Worm (Caenorhabditis elegans) whole organism, mixed stage, embryonic: Measurements from ENCODE around the gene sre-20.
A peak's percentile ranks its signal among the peaks of the same experiment; 100 is the strongest.

ENCODE experiments used
- bed-3 ChIP-seq: fragments of 200-800 bp; sonication (Bioruptor generic); optimal IDR thresholded peaks from 3 replicates; lab custom pipeline; 2018; ENCODE audit warnings: mild to moderate bottlenecking, missing genetic modification characterization, moderate library complexity, missing compliant biosample characterization
- blmp-1 ChIP-seq: fragments of 150-350 bp; optimal IDR thresholded peaks from 2 replicates; lab custom pipeline; 2014; ENCODE audit warnings: missing biosample characterization, missing genetic modification characterization
- ceh-39 ChIP-seq: fragments of 150-350 bp; optimal IDR thresholded peaks from 2 replicates; lab custom pipeline; 2014; ENCODE audit warnings: missing biosample characterization, missing genetic modification characterization
- ceh-43 ChIP-seq: fragments of 200-800 bp; sonication (Bioruptor generic); optimal IDR thresholded peaks from 2 replicates; lab custom pipeline; 2018; ENCODE audit warnings: mild to moderate bottlenecking, missing genetic modification characterization, moderate library complexity, missing compliant biosample characterization
- ceh-83 ChIP-seq: fragments of 200-800 bp; sonication (Bioruptor generic); optimal IDR thresholded peaks from 2 replicates; lab custom pipeline; 2018; ENCODE audit warnings: mild to moderate bottlenecking, missing genetic modification characterization, missing compliant biosample characterization
- ces-1 ChIP-seq: fragments of 150-350 bp; optimal IDR thresholded peaks from 2 replicates; lab custom pipeline; 2014; ENCODE audit warnings: missing biosample characterization, missing genetic modification reagents, missing genetic modification characterization
- cnd-1 ChIP-seq: fragments of 200-800 bp; sonication (Bioruptor generic); optimal IDR thresholded peaks from 2 replicates; lab custom pipeline; 2018; ENCODE audit warnings: mild to moderate bottlenecking, missing genetic modification characterization, missing compliant biosample characterization
- elt-1 ChIP-seq: sonication (generic microtip); optimal IDR thresholded peaks from 2 replicates; lab custom pipeline; 2017; ENCODE audit warnings: missing genetic modification characterization, mild to moderate bottlenecking, missing compliant biosample characterization, antibody characterized with exemption, moderate library complexity, borderline replicate concordance; ENCODE audit not compliant: insufficient read depth
- elt-3 ChIP-seq: fragments of 150-350 bp; optimal IDR thresholded peaks from 2 replicates; lab custom pipeline; 2014; ENCODE audit warnings: missing biosample characterization, missing genetic modification characterization
- flh-1 ChIP-seq: fragments of 200-800 bp; sonication (Bioruptor generic); optimal IDR thresholded peaks from 2 replicates; lab custom pipeline; 2018; ENCODE audit warnings: mild to moderate bottlenecking, missing genetic modification characterization, moderate library complexity, missing compliant biosample characterization
- ham-2 ChIP-seq: fragments of 200-800 bp; sonication (Bioruptor generic); optimal IDR thresholded peaks from 2 replicates; lab custom pipeline; 2018; ENCODE audit warnings: mild to moderate bottlenecking, missing genetic modification characterization, missing compliant biosample characterization
- hlh-1 ChIP-seq: fragments of 150-350 bp; optimal IDR thresholded peaks from 2 replicates; lab custom pipeline; 2014; ENCODE audit warnings: missing biosample characterization, missing genetic modification reagents, missing genetic modification characterization
- lin-13 ChIP-seq: fragments of 150-350 bp; optimal IDR thresholded peaks from 2 replicates; lab custom pipeline; 2014; ENCODE audit warnings: missing biosample characterization, missing genetic modification characterization
- lin-32 ChIP-seq: fragments of 200-800 bp; sonication (Bioruptor generic); optimal IDR thresholded peaks from 2 replicates; lab custom pipeline; 2018; ENCODE audit warnings: mild to moderate bottlenecking, missing genetic modification characterization, missing compliant biosample characterization
- lsy-2 ChIP-seq: fragments of 150-350 bp; optimal IDR thresholded peaks from 2 replicates; lab custom pipeline; 2014; ENCODE audit warnings: missing biosample characterization, missing genetic modification characterization
- mls-2 ChIP-seq: sonication (generic microtip); optimal IDR thresholded peaks from 2 replicates; lab custom pipeline; 2016; ENCODE audit warnings: mild to moderate bottlenecking, missing genetic modification characterization, moderate library complexity, missing compliant biosample characterization
- nhr-12 ChIP-seq: fragments of 150-350 bp; optimal IDR thresholded peaks from 2 replicates; lab custom pipeline; 2014; ENCODE audit warnings: missing biosample characterization, missing genetic modification characterization
- nhr-2 ChIP-seq: fragments of 150-350 bp; optimal IDR thresholded peaks from 2 replicates; lab custom pipeline; 2014; ENCODE audit warnings: missing biosample characterization, missing genetic modification characterization
- nhr-237 ChIP-seq: fragments of 150-350 bp; optimal IDR thresholded peaks from 2 replicates; lab custom pipeline; 2014; ENCODE audit warnings: missing biosample characterization, missing genetic modification characterization
- nhr-28 ChIP-seq: fragments of 150-350 bp; optimal IDR thresholded peaks from 2 replicates; lab custom pipeline; 2014; ENCODE audit warnings: missing biosample characterization, missing genetic modification characterization
- nhr-76 ChIP-seq: sonication (generic microtip); optimal IDR thresholded peaks from 2 replicates; lab custom pipeline; 2017; ENCODE audit warnings: missing biosample characterization, missing genetic modification characterization
- pha-4 ChIP-seq: fragments of 150-350 bp; optimal IDR thresholded peaks from 2 replicates; lab custom pipeline; 2018; ENCODE audit warnings: missing biosample characterization, missing genetic modification reagents, missing genetic modification characterization
- sem-2 ChIP-seq: fragments of 200-800 bp; sonication (Bioruptor generic); optimal IDR thresholded peaks from 2 replicates; lab custom pipeline; 2018; ENCODE audit warnings: mild to moderate bottlenecking, missing genetic modification characterization, missing compliant biosample characterization
- snpc-4 ChIP-seq: fragments of 150-350 bp; optimal IDR thresholded peaks from 2 replicates; lab custom pipeline; 2014; ENCODE audit warnings: missing biosample characterization, missing genetic modification characterization
- tbx-8 ChIP-seq: fragments of 200-800 bp; sonication (Bioruptor generic); optimal IDR thresholded peaks from 2 replicates; lab custom pipeline; 2018; ENCODE audit warnings: mild to moderate bottlenecking, missing genetic modification characterization, moderate library complexity, missing compliant biosample characterization
- unc-120 ChIP-seq: sonication (generic microtip); optimal IDR thresholded peaks from 2 replicates; lab custom pipeline; 2017; ENCODE audit warnings: missing genetic modification characterization, missing compliant biosample characterization; ENCODE audit not compliant: poor library complexity, severe bottlenecking
- unc-39 ChIP-seq: fragments of 150-350 bp; optimal IDR thresholded peaks from 2 replicates; lab custom pipeline; 2014; ENCODE audit warnings: missing biosample characterization, missing genetic modification characterization
- unc-62 ChIP-seq: fragments of 150-350 bp; optimal IDR thresholded peaks from 2 replicates; lab custom pipeline; 2014; ENCODE audit warnings: missing biosample characterization, missing genetic modification reagents, missing genetic modification characterization
- zip-8 ChIP-seq: fragments of 150-350 bp; optimal IDR thresholded peaks from 2 replicates; lab custom pipeline; 2014; ENCODE audit warnings: missing biosample characterization, missing genetic modification characterization
- ztf-11 ChIP-seq: fragments of 150-350 bp; optimal IDR thresholded peaks from 2 replicates; lab custom pipeline; 2014; ENCODE audit warnings: missing biosample characterization, missing genetic modification characterization

Gene sre-20

ce11 chrV:12754839-12755238 is 29.9 kb downstream of the sre-20 start, which contains the start of gene gpa-13:
gpa-13 (minus strand) TSS chrV:12754939.
- TF ChIP-seq ceh-43 (GFP tag; lab: Kevin White, UChicago): no peak
- no peak for TF ChIP-seq ham-2 (GFP tag; lab: Kevin White, UChicago)
- TF ChIP-seq nhr-12 (tag; lab: Kevin White, UChicago): no peak
- no peak for TF ChIP-seq unc-120
- no peak for TF ChIP-seq nhr-237
- TF ChIP-seq lin-13: no peak
- no peak for TF ChIP-seq ceh-39
- no peak for TF ChIP-seq pha-4 (tag; lab: Kevin White, UChicago)
- no peak for TF ChIP-seq unc-62 (GFP tag; lab: Kevin White, UChicago)
- TF ChIP-seq hlh-1 (tag; lab: Kevin White, UChicago): no peak
- TF ChIP-seq lin-32 (GFP tag; lab: Kevin White, UChicago): no peak
- no peak for TF ChIP-seq ces-1
- TF ChIP-seq lsy-2: no peak
- TF ChIP-seq, all 35 proteins: peak for 0

ce11 chrV:12752407-12752806 is 32.4 kb downstream of the sre-20 start, which contains the start of gene C15C8.8:
C15C8.8 (minus strand) TSS chrV:12752507.
- TF ChIP-seq snpc-4 (no peak), ztf-11 (tag; lab: Kevin White, UChicago) (no peak), blmp-1 (no peak), elt-3 (tag; lab: Kevin White, UChicago) (no peak), nhr-76 (no peak), nhr-28 (no peak), ceh-83 (GFP tag; lab: Kevin White, UChicago) (no peak), unc-39 (tag; lab: Kevin White, UChicago) (no peak), nhr-2 (tag; lab: Kevin White, UChicago) (no peak)
- TF ChIP-seq, all 35 proteins: peak for 0

- TF ChIP-seq ceh-43 (GFP tag; lab: Kevin White, UChicago) (no peak), ces-1 (no peak), ham-2 (GFP tag; lab: Kevin White, UChicago) (no peak), flh-1 (GFP tag; lab: Kevin White, UChicago) (no peak), tbx-8 (GFP tag; lab: Kevin White, UChicago) (no peak), snpc-4 (no peak), lin-32 (GFP tag; lab: Kevin White, UChicago) (no peak), mls-2 (no peak), nhr-28 (no peak), cnd-1 (no peak)
Measured at ce11 chrV:12751495-12752050, 33.2 kb downstream of the sre-20 start, which contains the start of gene C15C8.6. C15C8.6 (minus strand) TSS chrV:12751545.

- TF ChIP-seq ceh-43 (GFP tag; lab: Kevin White, UChicago): no peak
- no peak for TF ChIP-seq ceh-39
- TF ChIP-seq zip-8 (tag; lab: Kevin White, UChicago): no peak
- no peak for TF ChIP-seq nhr-28
- no peak for TF ChIP-seq nhr-12 (tag; lab: Kevin White, UChicago)
- no peak for TF ChIP-seq flh-1 (GFP tag; lab: Kevin White, UChicago)
- TF ChIP-seq nhr-2 (tag; lab: Kevin White, UChicago): no peak
- no peak for TF ChIP-seq mls-2
- no peak for TF ChIP-seq ztf-11 (tag; lab: Kevin White, UChicago)
Measured at ce11 chrV:12749558-12749957, 35.2 kb downstream of the sre-20 start.

- TF ChIP-seq ces-1: peak; percentile 97
- TF ChIP-seq ceh-39: no peak
Measured at ce11 chrV:12747856-12748255, 36.9 kb downstream of the sre-20 start, which contains the start of gene C15C8.5. C15C8.5 (plus strand) TSS chrV:12748007.

ce11 chrV:12747431-12747830 is 37.3 kb downstream of the sre-20 start, which contains the start of gene C15C8.4:
C15C8.4 (minus strand) TSS chrV:12747463.
- TF ChIP-seq elt-1 (tag; lab: Kevin White, UChicago) (peak; percentile 94), lsy-2 (no peak)

- no peak for TF ChIP-seq pha-4 (tag; lab: Kevin White, UChicago)
- no peak for TF ChIP-seq lsy-2
- TF ChIP-seq bed-3: no peak
- no peak for TF ChIP-seq ham-2 (GFP tag; lab: Kevin White, UChicago)
- TF ChIP-seq mls-2: no peak
- no peak for TF ChIP-seq sem-2 (GFP tag; lab: Kevin White, UChicago)
- TF ChIP-seq nhr-2 (tag; lab: Kevin White, UChicago): no peak
- no peak for TF ChIP-seq ces-1
- no peak for TF ChIP-seq ztf-11 (tag; lab: Kevin White, UChicago)
Measured at ce11 chrV:12744979-12745378, 39.8 kb downstream of the sre-20 start, which contains the start of gene C15C8.7. C15C8.7 (minus strand) TSS chrV:12745050.
